Worm (Caenorhabditis elegans) whole organism, early embryonic: ENCODE measurements around the gene W07G4.5.

Source experiments
- aly-1 ChIP-seq: sonication (generic microtip); optimal IDR thresholded peaks from 2 replicates; lab custom pipeline; 2016; ENCODE audit warnings: missing genetic modification characterization, missing compliant biosample characterization
- ama-1 ChIP-seq: fragments of 150-350 bp; optimal IDR thresholded peaks from 2 replicates; lab custom pipeline; 2014
- ets-7 ChIP-seq: sonication (generic microtip); optimal IDR thresholded peaks from 2 replicates; lab custom pipeline; 2016; ENCODE audit warnings: missing genotype, missing genetic modification characterization, missing compliant biosample characterization
- flt-1 ChIP-seq: fragments of 200-800 bp; sonication (Bioruptor generic); IDR thresholded peaks from 2 replicates; pipeline ENCODE4 v1.3.6; 2022; ENCODE audit warnings: missing genetic modification characterization, missing compliant biosample characterization
- hmbx-1 ChIP-seq: sonication (generic microtip); optimal IDR thresholded peaks from 2 replicates; lab custom pipeline; 2016; ENCODE audit warnings: mild to moderate bottlenecking, missing genetic modification characterization, missing compliant biosample characterization

DNA sequence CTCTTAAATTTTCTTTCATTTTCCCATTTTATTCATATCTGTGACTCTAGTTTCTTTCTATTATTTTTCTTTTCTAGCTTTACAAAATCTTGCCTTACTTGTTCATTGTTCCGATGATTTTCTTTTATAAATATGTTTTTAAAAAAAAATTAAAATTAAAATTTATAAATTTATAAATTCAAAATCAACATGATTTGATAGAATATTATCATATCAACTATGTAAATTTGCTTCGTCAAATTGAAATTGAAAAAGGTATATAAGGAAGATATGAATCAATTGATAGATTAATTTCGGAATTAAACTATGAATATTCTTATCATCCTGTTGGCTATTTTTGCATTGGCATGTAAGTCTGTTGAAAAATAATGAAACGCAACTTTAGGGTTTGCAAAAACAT is 14.6 kb upstream of the W07G4.5 start, which contains the start of gene W07G4.1:
- no peak for TF ChIP-seq aly-1
- no peak for TF ChIP-seq flt-1 (GFP tag; lab: Robert Waterston, UW)
- no peak for TF ChIP-seq ets-7 (tag; lab: Kevin White, UChicago)
- no peak for TF ChIP-seq ama-1 (lab: Kevin White, UChicago)
- TF ChIP-seq hmbx-1 (tag; lab: Kevin White, UChicago): no peak
